Worm (Caenorhabditis elegans) whole organism, L3 larva: ENCODE measurements around the gene C09F12.2.

Experiments used
- ama-1 ChIP-seq: fragments of 150-350 bp; optimal IDR thresholded peaks from 2 replicates; lab custom pipeline; 2018
- ceh-16 ChIP-seq: sonication (generic microtip); optimal IDR thresholded peaks from 2 replicates; lab custom pipeline; 2017; ENCODE audit warnings: missing biosample characterization, missing genetic modification characterization
- elt-1 ChIP-seq: fragments of 150-350 bp; optimal IDR thresholded peaks from 2 replicates; lab custom pipeline; 2014; ENCODE audit warnings: missing biosample characterization, missing genetic modification characterization
- elt-2 ChIP-seq: sonication (generic microtip); optimal IDR thresholded peaks from 2 replicates; lab custom pipeline; 2016; ENCODE audit warnings: missing genetic modification reagents, mild to moderate bottlenecking, missing genetic modification characterization, missing compliant biosample characterization
- elt-3 ChIP-seq, 3 experiments: fragments of 150-350 bp in 1 of 3; sonication (generic microtip) in 2 of 3; optimal IDR thresholded peaks; 2 replicates in 2 of 3; 4 replicates in 1 of 3; lab custom pipeline; 2014 to 2017; ENCODE audit warnings: missing biosample characterization in 3 of 3, missing genetic modification characterization in 3 of 3
- fos-1 ChIP-seq: fragments of 150-350 bp; optimal IDR thresholded peaks from 2 replicates; lab custom pipeline; 2014; ENCODE audit warnings: missing biosample characterization, missing genetic modification characterization
- nhr-11 ChIP-seq: fragments of 150-350 bp; optimal IDR thresholded peaks from 2 replicates; lab custom pipeline; 2014; ENCODE audit warnings: missing biosample characterization, missing genetic modification characterization
- nhr-12 ChIP-seq: fragments of 150-350 bp; optimal IDR thresholded peaks from 2 replicates; lab custom pipeline; 2014; ENCODE audit warnings: missing biosample characterization, missing genetic modification characterization
- nhr-23 ChIP-seq: fragments of 150-350 bp; optimal IDR thresholded peaks from 2 replicates; lab custom pipeline; 2014; ENCODE audit warnings: missing biosample characterization, missing genetic modification reagents, missing genetic modification characterization
- nhr-237 ChIP-seq: fragments of 150-350 bp; optimal IDR thresholded peaks from 2 replicates; lab custom pipeline; 2014; ENCODE audit warnings: missing biosample characterization, missing genetic modification characterization
- nhr-77 ChIP-seq: fragments of 150-350 bp; optimal IDR thresholded peaks from 2 replicates; lab custom pipeline; 2014; ENCODE audit warnings: missing biosample characterization, missing genetic modification characterization
- zag-1 ChIP-seq: fragments of 150-350 bp; optimal IDR thresholded peaks from 2 replicates; lab custom pipeline; 2014; ENCODE audit warnings: missing biosample characterization, missing genetic modification characterization

DNA sequence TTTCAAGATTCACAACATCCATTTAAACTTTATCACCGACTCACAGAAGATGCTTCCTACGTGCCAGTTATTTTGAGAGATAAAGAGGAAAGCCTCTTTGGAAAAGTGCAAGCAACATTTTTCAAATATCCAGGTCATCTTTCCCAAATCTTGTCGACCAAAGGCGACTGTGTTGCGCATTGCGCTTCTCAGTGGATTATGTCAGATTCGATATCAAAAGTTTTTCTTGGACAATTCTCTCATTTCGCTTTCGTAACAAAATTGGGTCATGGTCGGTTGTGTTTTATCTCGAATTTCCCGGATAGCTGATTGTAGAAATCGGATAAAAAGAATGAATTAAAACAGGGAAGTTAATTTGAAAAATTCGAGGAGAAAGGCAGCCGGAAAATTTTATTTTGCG is 13.5 kb downstream of the C09F12.2 start:
- TF ChIP-seq fos-1 (tag; lab: Kevin White, UChicago) (no peak), elt-1 (tag; lab: Kevin White, UChicago) (no peak), ama-1 (lab: Kevin White, UChicago) (no peak), ceh-16 (no peak), zag-1 (no peak), nhr-11 (tag; lab: Kevin White, UChicago) (no peak), nhr-23 (peak; percentile 93), nhr-237 (no peak), elt-2 (tag; lab: Kevin White, UChicago) (no peak), nhr-12 (tag; lab: Kevin White, UChicago) (no peak), elt-3 (tag; optimal IDR thresholded peaks at IDR 0.05; lab: Kevin White, UChicago) (no peak), nhr-77 (tag; lab: Kevin White, UChicago) (no peak)
